Worm (Caenorhabditis elegans) whole organism, young adult: ENCODE measurements around the gene R11G10.4.

Experiments
- B0035.1 ChIP-seq: sonication (generic microtip); optimal IDR thresholded peaks from 2 replicates; lab custom pipeline; 2016; ENCODE audit warnings: missing genetic modification characterization, mild to moderate bottlenecking, missing compliant biosample characterization, missing genotype, missing genetic modification reagents
- B0336.3 ChIP-seq: fragments of 200-800 bp; sonication (Bioruptor generic); IDR thresholded peaks from 2 replicates; pipeline ENCODE4 v1.3.6; 2022; ENCODE audit warnings: missing genetic modification characterization, missing compliant biosample characterization
- F23B12.7 ChIP-seq: sonication (generic microtip); optimal IDR thresholded peaks from 2 replicates; lab custom pipeline; 2017; ENCODE audit warnings: missing genetic modification characterization, mild to moderate bottlenecking, missing compliant biosample characterization, antibody characterized with exemption, moderate library complexity; ENCODE audit not compliant: insufficient read depth
- F37B4.10 ChIP-seq: fragments of 200-800 bp; sonication (Bioruptor generic); IDR thresholded peaks from 2 replicates; pipeline ENCODE4 v1.3.6; 2022; ENCODE audit warnings: missing genetic modification characterization, missing compliant biosample characterization
- F39B2.1 ChIP-seq: fragments of 200-800 bp; sonication (Bioruptor generic); IDR thresholded peaks from 2 replicates; pipeline ENCODE4 v1.3.6; 2022; ENCODE audit warnings: missing genetic modification reagents, missing genetic modification characterization, missing compliant biosample characterization
- F52B5.7 ChIP-seq: sonication (generic microtip); optimal IDR thresholded peaks from 2 replicates; lab custom pipeline; 2016; ENCODE audit warnings: mild to moderate bottlenecking, missing genetic modification characterization, missing compliant biosample characterization
- F57A8.1 ChIP-seq: fragments of 200-800 bp; sonication (Bioruptor generic); optimal IDR thresholded peaks from 2 replicates; lab custom pipeline; 2018; ENCODE audit warnings: mild to moderate bottlenecking, missing genetic modification characterization, moderate library complexity, missing compliant biosample characterization
- T26A5.8 ChIP-seq: sonication (generic microtip); optimal IDR thresholded peaks from 2 replicates; lab custom pipeline; 2016; ENCODE audit warnings: missing genetic modification characterization, missing compliant biosample characterization
- Y53F4B.3 ChIP-seq: fragments of 200-800 bp; sonication (Bioruptor generic); IDR thresholded peaks from 2 replicates; pipeline ENCODE4 v1.3.6; 2022; ENCODE audit warnings: missing genetic modification reagents, missing genetic modification characterization, missing compliant biosample characterization
- Y53G8AR.9 ChIP-seq: fragments of 200-800 bp; sonication (Bioruptor generic); conservative IDR thresholded peaks from 2 replicates; pipeline ENCODE4 v1.3.6; 2022; ENCODE audit warnings: missing genetic modification reagents, missing genetic modification characterization, missing compliant biosample characterization
- Y56A3A.18 ChIP-seq: fragments of 200-800 bp; sonication (Bioruptor generic); IDR thresholded peaks from 2 replicates; pipeline ENCODE4 v1.3.6; 2022; ENCODE audit warnings: missing genetic modification reagents, missing genetic modification characterization, missing compliant biosample characterization
- Y67H2A.10 ChIP-seq: fragments of 200-800 bp; sonication (Bioruptor generic); conservative IDR thresholded peaks from 2 replicates; pipeline ENCODE4 v1.3.6; 2022; ENCODE audit warnings: missing genetic modification reagents, missing genetic modification characterization, missing compliant biosample characterization
- aptf-3 ChIP-seq: fragments of 200-800 bp; sonication (Bioruptor generic); IDR thresholded peaks from 2 replicates; pipeline ENCODE4 v1.3.6; 2022; ENCODE audit warnings: missing genetic modification characterization, missing compliant biosample characterization
- athp-1 ChIP-seq: sonication (generic microtip); optimal IDR thresholded peaks from 2 replicates; lab custom pipeline; 2017; ENCODE audit warnings: mild to moderate bottlenecking, missing genetic modification characterization, missing compliant biosample characterization
- ceh-100 ChIP-seq: fragments of 200-800 bp; sonication (Bioruptor generic); IDR thresholded peaks from 2 replicates; pipeline ENCODE4 v1.3.6; 2022; ENCODE audit warnings: missing genetic modification reagents, missing genetic modification characterization, missing compliant biosample characterization
- ceh-79 ChIP-seq: sonication (generic microtip); optimal IDR thresholded peaks from 2 replicates; lab custom pipeline; 2017; ENCODE audit warnings: mild to moderate bottlenecking, missing genetic modification characterization, missing compliant biosample characterization
- chd-7 ChIP-seq: sonication (generic microtip); optimal IDR thresholded peaks from 2 replicates; lab custom pipeline; 2016; ENCODE audit warnings: mild to moderate bottlenecking, missing genetic modification characterization, moderate library complexity, missing compliant biosample characterization
- dpff-1 ChIP-seq: sonication (generic microtip); optimal IDR thresholded peaks from 2 replicates; lab custom pipeline; 2017; ENCODE audit warnings: mild to moderate bottlenecking, missing genetic modification characterization, missing compliant biosample characterization
- efl-1 ChIP-seq: fragments of 150-350 bp; optimal IDR thresholded peaks from 2 replicates; lab custom pipeline; 2014; ENCODE audit warnings: missing biosample characterization, missing genetic modification reagents, missing genetic modification characterization
- egl-18 ChIP-seq: fragments of 200-800 bp; sonication (Bioruptor generic); IDR thresholded peaks from 2 replicates; pipeline ENCODE4 v1.3.6; 2022; ENCODE audit warnings: missing genetic modification reagents, missing genetic modification characterization, missing compliant biosample characterization
- ekl-4 ChIP-seq: fragments of 200-800 bp; sonication (Bioruptor generic); IDR thresholded peaks from 2 replicates; pipeline ENCODE4 v1.3.6; 2022; ENCODE audit warnings: missing genetic modification reagents, missing genetic modification characterization, missing compliant biosample characterization
- him-1 ChIP-seq: sonication (generic microtip); optimal IDR thresholded peaks from 2 replicates; lab custom pipeline; 2016; ENCODE audit warnings: missing genotype, missing genetic modification reagents, missing genetic modification characterization, missing compliant biosample characterization
- hlh-12 ChIP-seq: sonication (generic microtip); optimal IDR thresholded peaks from 2 replicates; lab custom pipeline; 2016; ENCODE audit warnings: missing genetic modification characterization, missing compliant biosample characterization
- hlh-26 ChIP-seq: fragments of 200-800 bp; sonication (Bioruptor generic); conservative IDR thresholded peaks from 2 replicates; pipeline ENCODE4 v1.3.6; 2022; ENCODE audit warnings: missing genetic modification reagents, missing genetic modification characterization, missing compliant biosample characterization
- hsf-1 ChIP-seq: fragments of 200-800 bp; sonication (Bioruptor generic); IDR thresholded peaks from 2 replicates; pipeline ENCODE4 v1.3.6; 2022; ENCODE audit warnings: missing genetic modification reagents, missing genetic modification characterization, missing compliant biosample characterization
- let-526 ChIP-seq: fragments of 200-800 bp; sonication (Bioruptor generic); IDR thresholded peaks from 2 replicates; pipeline ENCODE4 v1.3.6; 2022; ENCODE audit warnings: missing genetic modification reagents, missing genetic modification characterization, missing compliant biosample characterization
- lin-26 ChIP-seq: fragments of 200-800 bp; sonication (Bioruptor generic); IDR thresholded peaks from 2 replicates; pipeline ENCODE4 v1.3.6; 2022; ENCODE audit warnings: missing genetic modification reagents, missing genetic modification characterization, missing compliant biosample characterization
- lin-40 ChIP-seq: sonication (generic microtip); optimal IDR thresholded peaks from 2 replicates; lab custom pipeline; 2016; ENCODE audit warnings: missing genetic modification characterization, mild to moderate bottlenecking, missing compliant biosample characterization, missing genotype, missing genetic modification reagents
- lin-54 ChIP-seq: fragments of 200-800 bp; sonication (Bioruptor generic); optimal IDR thresholded peaks from 2 replicates; lab custom pipeline; 2018; ENCODE audit warnings: mild to moderate bottlenecking, missing genetic modification characterization, missing compliant biosample characterization
- lsl-1 ChIP-seq: fragments of 200-800 bp; sonication (Bioruptor generic); optimal IDR thresholded peaks from 2 replicates; lab custom pipeline; 2018; ENCODE audit warnings: mild to moderate bottlenecking, missing genetic modification characterization, moderate library complexity, missing compliant biosample characterization
- madf-3 ChIP-seq: fragments of 200-800 bp; sonication (Bioruptor generic); IDR thresholded peaks from 2 replicates; pipeline ENCODE4 v1.3.6; 2022; ENCODE audit warnings: missing genetic modification reagents, missing genetic modification characterization, missing compliant biosample characterization
- madf-8 ChIP-seq: fragments of 200-800 bp; sonication (Bioruptor generic); conservative IDR thresholded peaks from 2 replicates; pipeline ENCODE4 v1.3.6; 2022; ENCODE audit warnings: missing genetic modification reagents, missing genetic modification characterization, missing compliant biosample characterization
- mel-28 ChIP-seq: sonication (generic microtip); optimal IDR thresholded peaks from 2 replicates; lab custom pipeline; 2016; ENCODE audit warnings: borderline replicate concordance, mild to moderate bottlenecking, missing genetic modification characterization, missing compliant biosample characterization
- mes-4 ChIP-seq: sonication (generic microtip); optimal IDR thresholded peaks from 2 replicates; lab custom pipeline; 2016; ENCODE audit warnings: missing genotype, missing genetic modification characterization, missing compliant biosample characterization
- mxl-1 ChIP-seq: sonication (generic microtip); optimal IDR thresholded peaks from 2 replicates; lab custom pipeline; 2016; ENCODE audit warnings: missing genetic modification characterization, missing compliant biosample characterization
- nhr-27 ChIP-seq: fragments of 200-800 bp; sonication (Bioruptor generic); optimal IDR thresholded peaks from 2 replicates; lab custom pipeline; 2018; ENCODE audit warnings: mild to moderate bottlenecking, missing genetic modification characterization, moderate library complexity, missing compliant biosample characterization
- pha-4 ChIP-seq: fragments of 150-350 bp; sonication (generic microtip); optimal IDR thresholded peaks from 2 replicates; lab custom pipeline; 2014; ENCODE audit warnings: missing biosample characterization, missing genetic modification reagents, missing genetic modification characterization
- rec-8 ChIP-seq, 2 experiments: sonication (generic microtip); optimal IDR thresholded peaks; 2 replicates each; lab custom pipeline; 2016; ENCODE audit warnings: mild to moderate bottlenecking in 2 of 2, missing genetic modification characterization in 2 of 2, missing genetic modification reagents in 2 of 2, missing genotype in 2 of 2, missing biosample characterization in 1 of 2, missing compliant biosample characterization in 1 of 2, moderate library complexity in 1 of 2
- repo-1 ChIP-seq: sonication (generic microtip); optimal IDR thresholded peaks from 2 replicates; lab custom pipeline; 2017; ENCODE audit warnings: mild to moderate bottlenecking, missing genetic modification characterization, missing compliant biosample characterization
- rpc-1 ChIP-seq, 2 experiments: fragments of 150-350 bp in 1 of 2; sonication (generic microtip) in 1 of 2; optimal IDR thresholded peaks; 2 replicates each; lab custom pipeline; 2014 to 2018; ENCODE audit warnings: missing biosample characterization in 1 of 2, missing genetic modification characterization in 1 of 2, missing genetic modification reagents in 1 of 2, missing genotype in 1 of 2
- sea-2 ChIP-seq: fragments of 200-800 bp; sonication (Bioruptor generic); IDR thresholded peaks from 2 replicates; pipeline ENCODE4 v1.3.6; 2022; ENCODE audit warnings: missing genetic modification characterization, missing compliant biosample characterization
- snpc-1.1 ChIP-seq: sonication (generic microtip); optimal IDR thresholded peaks from 2 replicates; lab custom pipeline; 2017; ENCODE audit warnings: missing genetic modification characterization, mild to moderate bottlenecking, missing compliant biosample characterization, antibody characterized with exemption, moderate library complexity, missing genotype, missing genetic modification reagents; ENCODE audit not compliant: insufficient read depth
- snpc-1.3 ChIP-seq: sonication (generic microtip); optimal IDR thresholded peaks from 2 replicates; lab custom pipeline; 2017; ENCODE audit warnings: missing genetic modification characterization, mild to moderate bottlenecking, missing compliant biosample characterization, antibody characterized with exemption, moderate library complexity, missing genotype, missing genetic modification reagents; ENCODE audit not compliant: insufficient read depth
- tlf-1 ChIP-seq: fragments of 200-800 bp; sonication (Bioruptor generic); optimal IDR thresholded peaks from 2 replicates; lab custom pipeline; 2018; ENCODE audit warnings: mild to moderate bottlenecking, missing genetic modification characterization, missing compliant biosample characterization
- unc-62 ChIP-seq: fragments of 150-350 bp; optimal IDR thresholded peaks from 2 replicates; lab custom pipeline; 2014; ENCODE audit warnings: missing biosample characterization, missing genetic modification reagents, missing genetic modification characterization
- zfh-2 ChIP-seq: fragments of 200-800 bp; sonication (Bioruptor generic); conservative IDR thresholded peaks from 2 replicates; pipeline ENCODE4 v1.3.6; 2022; ENCODE audit warnings: missing genetic modification reagents, missing genetic modification characterization, missing compliant biosample characterization
- zim-3 ChIP-seq: sonication (generic microtip); optimal IDR thresholded peaks from 2 replicates; lab custom pipeline; 2017; ENCODE audit warnings: mild to moderate bottlenecking, missing genetic modification characterization, moderate library complexity, missing compliant biosample characterization
- ztf-25 ChIP-seq: fragments of 200-800 bp; sonication (Bioruptor generic); IDR thresholded peaks from 2 replicates; pipeline ENCODE4 v1.3.6; 2022; ENCODE audit warnings: missing genetic modification reagents, missing genetic modification characterization, missing compliant biosample characterization
- ztf-26 ChIP-seq: sonication (generic microtip); optimal IDR thresholded peaks from 2 replicates; lab custom pipeline; 2017; ENCODE audit warnings: missing genetic modification characterization, missing compliant biosample characterization

The R11G10.4 gene

ce11 chrV:13551601-13552000 lies 45.2 kb downstream of the R11G10.4 start, which contains the start of the genes C56A3.4 and C56A3.5 (continued):
- TF ChIP-seq efl-1 (GFP tag; lab: Kevin White, UChicago), result no peak
- TF ChIP-seq F57A8.1 (GFP tag; lab: Kevin White, UChicago), result no peak
- TF ChIP-seq F52B5.7 (tag; lab: Kevin White, UChicago), result no peak
- no peak for TF ChIP-seq madf-3 (GFP tag; lab: Robert Waterston, UW)
- TF ChIP-seq T26A5.8 (tag; lab: Kevin White, UChicago), result no peak
- TF ChIP-seq zim-3 (tag; lab: Kevin White, UChicago), result no peak
- TF ChIP-seq F39B2.1 (GFP tag; lab: Robert Waterston, UW), result no peak
- no peak for TF ChIP-seq B0336.3
- TF ChIP-seq madf-8 (GFP tag; lab: Robert Waterston, UW), result no peak
- no peak for TF ChIP-seq chd-7
- no peak for TF ChIP-seq repo-1
- TF ChIP-seq nhr-27, result no peak
- no peak for TF ChIP-seq Y53F4B.3 (GFP tag; lab: Robert Waterston, UW)
- no peak for TF ChIP-seq mel-28 (tag; lab: Kevin White, UChicago)
- TF ChIP-seq hlh-12, result no peak
- TF ChIP-seq F37B4.10, result no peak
- TF ChIP-seq let-526, result peak; percentile 63; the same call in 1 of the 2 replicates
- TF ChIP-seq hlh-26 (GFP tag; lab: Robert Waterston, UW), result no peak
- peak; percentile 4 for TF ChIP-seq lin-40 (tag; lab: Kevin White, UChicago)
- TF ChIP-seq dpff-1 (tag; lab: Kevin White, UChicago), result no peak
- no peak for TF ChIP-seq unc-62
- no peak for TF ChIP-seq snpc-1.1 (tag; lab: Kevin White, UChicago)
- TF ChIP-seq him-1, result no peak
- no peak for TF ChIP-seq rec-8 (tag; optimal IDR thresholded peaks at IDR 0.05; lab: Kevin White, UChicago)
- 0 out of 2 replicates have a peak, but pooled peaks have one; percentile 10 for TF ChIP-seq ztf-25 (GFP tag; lab: Robert Waterston, UW)
- TF ChIP-seq Y56A3A.18, result no peak
- no peak for TF ChIP-seq zfh-2
- TF ChIP-seq tlf-1 (GFP tag; lab: Kevin White, UChicago), result no peak
- no peak for TF ChIP-seq aptf-3 (GFP tag; lab: Robert Waterston, UW)
- no peak for TF ChIP-seq ekl-4
- no peak for TF ChIP-seq lin-26 (GFP tag; lab: Robert Waterston, UW)
- no peak for TF ChIP-seq ceh-79
- TF ChIP-seq pha-4, result no peak
- TF ChIP-seq athp-1, result no peak
- TF ChIP-seq F23B12.7 (tag; lab: Kevin White, UChicago), result no peak
- TF ChIP-seq mes-4 (tag; lab: Kevin White, UChicago), result no peak
- TF ChIP-seq Y53G8AR.9 (GFP tag; lab: Robert Waterston, UW), result no peak
- no peak for TF ChIP-seq lsl-1
- no peak for TF ChIP-seq mxl-1 (tag; lab: Kevin White, UChicago)
- TF ChIP-seq sea-2 (GFP tag; lab: Robert Waterston, UW), result no peak
- no peak for TF ChIP-seq ceh-100 (GFP tag; lab: Robert Waterston, UW)
- no peak for TF ChIP-seq ztf-26 (tag; lab: Kevin White, UChicago)
- TF ChIP-seq snpc-1.3 (tag; lab: Kevin White, UChicago), result no peak
- no peak for TF ChIP-seq B0035.1
- no peak for TF ChIP-seq Y67H2A.10 (GFP tag; lab: Robert Waterston, UW)
- no peak for TF ChIP-seq egl-18 (GFP tag; lab: Robert Waterston, UW)
- no peak for TF ChIP-seq lin-54 (GFP tag; lab: Kevin White, UChicago)
- TF ChIP-seq rpc-1 (optimal IDR thresholded peaks at IDR 0.05; lab: Kevin White, UChicago), result no peak
- no peak for TF ChIP-seq rpc-1 (tag; optimal IDR thresholded peaks at IDR 0.05; lab: Kevin White, UChicago)
- no peak for TF ChIP-seq hsf-1 (GFP tag; lab: Robert Waterston, UW)
